Fruit fly (Drosophila melanogaster) whole organism, embryonic: ENCODE measurements around the gene CG17154.
A peak's percentile ranks its signal among the peaks of the same experiment; 100 is the strongest.

Source experiments
- Atf-2 ChIP-seq: fragments of 200-800 bp; sonication (Bioruptor generic); optimal IDR thresholded peaks from 2 replicates; lab custom pipeline; 2016; ENCODE audit warnings: missing biosample characterization, missing genetic modification characterization
- B-H1 ChIP-seq: fragments of 200-800 bp; sonication (Bioruptor generic); IDR thresholded peaks from 3 replicates; pipeline ENCODE4 v1.3.6; 2022; ENCODE audit warnings: missing biosample characterization, missing genetic modification characterization
- Blimp-1 ChIP-seq: fragments of 200-800 bp; sonication (Bioruptor generic); optimal IDR thresholded peaks from 3 replicates; lab custom pipeline; 2018; ENCODE audit warnings: missing biosample characterization, missing genetic modification characterization, mild to moderate bottlenecking, moderate library complexity, missing genetic modification reagents
- CG10431 ChIP-seq: fragments of 200-800 bp; sonication (Bioruptor generic); optimal IDR thresholded peaks from 3 replicates; lab custom pipeline; 2018; ENCODE audit warnings: missing biosample characterization, mild to moderate bottlenecking, missing genetic modification characterization
- CG11247 ChIP-seq: fragments of 200-800 bp; sonication (Bioruptor generic); IDR thresholded peaks from 2 replicates; pipeline ENCODE4 v1.3.6; 2022; ENCODE audit warnings: missing biosample characterization, missing genetic modification characterization
- CG13624 ChIP-seq: fragments of 200-800 bp; sonication (Bioruptor generic); optimal IDR thresholded peaks from 2 replicates; lab custom pipeline; 2016; ENCODE audit warnings: missing biosample characterization, missing genetic modification characterization
- CG14441 ChIP-seq: fragments of 200-800 bp; sonication (Bioruptor generic); IDR thresholded peaks from 2 replicates; pipeline ENCODE4 v1.3.6; 2022; ENCODE audit warnings: missing biosample characterization, missing genetic modification characterization
- CG15073 ChIP-seq: fragments of 200-800 bp; sonication (Bioruptor generic); optimal IDR thresholded peaks from 2 replicates; lab custom pipeline; 2016; ENCODE audit warnings: missing biosample characterization, missing genetic modification characterization
- CG18262 ChIP-seq: fragments of 200-800 bp; optimal IDR thresholded peaks from 3 replicates; lab custom pipeline; 2019; ENCODE audit warnings: missing biosample characterization, mild to moderate bottlenecking, missing genetic modification characterization, moderate library complexity
- CG2120 ChIP-seq: fragments of 200-800 bp; sonication (Bioruptor generic); optimal IDR thresholded peaks from 3 replicates; lab custom pipeline; 2016; ENCODE audit warnings: missing biosample characterization, missing genetic modification characterization
- CG2129 ChIP-seq: fragments of 200-800 bp; sonication (Bioruptor generic); IDR thresholded peaks from 2 replicates; pipeline ENCODE4 v1.3.6; 2022; ENCODE audit warnings: missing biosample characterization, missing genetic modification characterization; ENCODE audit not compliant: partially characterized antibody
- CG30403 ChIP-seq: fragments of 200-800 bp; sonication (Bioruptor generic); optimal IDR thresholded peaks from 3 replicates; lab custom pipeline; 2016; ENCODE audit warnings: missing biosample characterization, missing genetic modification characterization
- CG3163 ChIP-seq: fragments of 200-800 bp; sonication (Bioruptor generic); optimal IDR thresholded peaks from 3 replicates; lab custom pipeline; 2016; ENCODE audit warnings: missing biosample characterization, missing genetic modification characterization
- CG4820 ChIP-seq: fragments of 200-800 bp; sonication (Bioruptor generic); optimal IDR thresholded peaks from 3 replicates; lab custom pipeline; 2016; ENCODE audit warnings: missing biosample characterization, missing genetic modification characterization
- CG6765 ChIP-seq: fragments of 200-800 bp; sonication (Bioruptor generic); optimal IDR thresholded peaks from 3 replicates; lab custom pipeline; 2017; ENCODE audit warnings: missing biosample characterization, mild to moderate bottlenecking, missing genetic modification characterization
- CG6813 ChIP-seq: fragments of 200-800 bp; sonication (Bioruptor generic); optimal IDR thresholded peaks from 2 replicates; lab custom pipeline; 2017; ENCODE audit warnings: missing biosample characterization, missing genetic modification characterization, mild to moderate bottlenecking, moderate library complexity, missing genetic modification reagents
- CG8765 ChIP-seq: fragments of 200-800 bp; sonication (Bioruptor generic); IDR thresholded peaks from 2 replicates; pipeline ENCODE4 v1.3.6; 2022; ENCODE audit warnings: missing biosample characterization, missing genetic modification characterization
- Doc3 ChIP-seq: fragments of 200-800 bp; sonication (Bioruptor generic); IDR thresholded peaks from 3 replicates; pipeline ENCODE4 v1.3.6; 2022; ENCODE audit warnings: missing biosample characterization, missing genetic modification characterization; ENCODE audit not compliant: partially characterized antibody
- E2f1 ChIP-seq: fragments of 200-800 bp; sonication (Bioruptor generic); IDR thresholded peaks from 2 replicates; pipeline ENCODE4 v1.3.6; 2022; ENCODE audit warnings: missing biosample characterization, missing genetic modification characterization
- Elba2 ChIP-seq: fragments of 200-800 bp; sonication (Bioruptor generic); optimal IDR thresholded peaks from 3 replicates; lab custom pipeline; 2016; ENCODE audit warnings: missing biosample characterization, missing genetic modification characterization
- HLH4C ChIP-seq: fragments of 200-800 bp; sonication (Bioruptor generic); IDR thresholded peaks from 3 replicates; pipeline ENCODE4 v1.3.6; 2022; ENCODE audit warnings: missing biosample characterization, missing genetic modification characterization; ENCODE audit not compliant: partially characterized antibody
- Hr3 ChIP-seq: fragments of 200-800 bp; sonication (Bioruptor generic); optimal IDR thresholded peaks from 3 replicates; lab custom pipeline; 2016; ENCODE audit warnings: missing biosample characterization, missing genetic modification characterization
- Jarid2 ChIP-seq: fragments of 200-800 bp; sonication (Bioruptor generic); optimal IDR thresholded peaks from 3 replicates; lab custom pipeline; 2017; ENCODE audit warnings: mild to moderate bottlenecking, missing biosample characterization, missing genetic modification reagents, missing genetic modification characterization
- MTF-1 ChIP-seq: fragments of 200-800 bp; sonication (Bioruptor generic); optimal IDR thresholded peaks from 2 replicates; lab custom pipeline; 2018; ENCODE audit warnings: missing biosample characterization, mild to moderate bottlenecking, missing genetic modification characterization, borderline replicate concordance
- Mrtf ChIP-seq: fragments of 200-800 bp; sonication (Bioruptor generic); IDR thresholded peaks from 3 replicates; pipeline ENCODE4 v1.3.6; 2022; ENCODE audit warnings: missing biosample characterization, missing genetic modification characterization
- Nf-YA ChIP-seq: fragments of 200-800 bp; sonication (Bioruptor generic); IDR thresholded peaks from 2 replicates; pipeline ENCODE4 v1.3.6; 2022; ENCODE audit warnings: missing biosample characterization, missing genetic modification characterization
- Nf-YB ChIP-seq: fragments of 200-800 bp; sonication (Bioruptor generic); optimal IDR thresholded peaks from 3 replicates; lab custom pipeline; 2019; ENCODE audit warnings: missing biosample characterization, mild to moderate bottlenecking, missing genetic modification characterization, moderate library complexity
- Opbp ChIP-seq: fragments of 200-800 bp; sonication (Bioruptor generic); IDR thresholded peaks from 3 replicates; pipeline ENCODE4 v1.3.6; 2022; ENCODE audit warnings: missing biosample characterization, missing genetic modification characterization; ENCODE audit not compliant: partially characterized antibody
- Rfx ChIP-seq: fragments of 200-800 bp; sonication (Bioruptor generic); IDR thresholded peaks from 2 replicates; pipeline ENCODE4 v1.3.6; 2022; ENCODE audit warnings: missing biosample characterization, missing genetic modification characterization
- Side ChIP-seq: fragments of 200-800 bp; sonication (Bioruptor generic); optimal IDR thresholded peaks from 2 replicates; lab custom pipeline; 2016; ENCODE audit warnings: missing biosample characterization, missing genetic modification characterization
- Sry-δ ChIP-seq: fragments of 200-800 bp; sonication (Bioruptor generic); optimal IDR thresholded peaks from 2 replicates; lab custom pipeline; 2016; ENCODE audit warnings: missing biosample characterization, missing genetic modification characterization
- TFAM ChIP-seq: fragments of 200-800 bp; sonication (Bioruptor generic); optimal IDR thresholded peaks from 2 replicates; lab custom pipeline; 2017; ENCODE audit warnings: missing biosample characterization, missing genetic modification characterization, inconsistent platforms
- Trl ChIP-seq, 3 experiments: fragments of >200 bp in 2 of 3; fragments of 200-800 bp in 1 of 3; sonication (Bioruptor generic) in 1 of 3; optimal IDR thresholded peaks; 2 replicates in 1 of 3; 3 replicates in 2 of 3; lab custom pipeline; 2016 to 2017; ENCODE audit warnings: missing biosample characterization in 1 of 3, missing genetic modification characterization in 1 of 3
- ash1 ChIP-seq: fragments of 200-800 bp; sonication (Bioruptor generic); optimal IDR thresholded peaks from 2 replicates; lab custom pipeline; 2018; ENCODE audit warnings: missing biosample characterization, mild to moderate bottlenecking, missing genetic modification characterization
- bab2 ChIP-seq: fragments of 200-800 bp; sonication (Bioruptor generic); optimal IDR thresholded peaks from 2 replicates; lab custom pipeline; 2016; ENCODE audit warnings: missing biosample characterization, missing genetic modification characterization
- cato ChIP-seq: fragments of 200-800 bp; sonication (Bioruptor generic); optimal IDR thresholded peaks from 2 replicates; lab custom pipeline; 2016; ENCODE audit warnings: missing biosample characterization, missing genetic modification characterization, borderline replicate concordance
- chinmo ChIP-seq: fragments of 200-800 bp; sonication (Bioruptor generic); IDR thresholded peaks from 4 replicates; pipeline ENCODE4 v1.3.6; 2022; ENCODE audit warnings: missing biosample characterization, missing genetic modification characterization; ENCODE audit not compliant: partially characterized antibody
- dysf ChIP-seq: fragments of 200-800 bp; sonication (Bioruptor generic); IDR thresholded peaks from 3 replicates; pipeline ENCODE4 v1.3.6; 2022; ENCODE audit warnings: missing biosample characterization, missing genetic modification characterization
- ewg ChIP-seq: fragments of 200-800 bp; sonication (Bioruptor generic); optimal IDR thresholded peaks from 3 replicates; lab custom pipeline; 2017; ENCODE audit warnings: mild to moderate bottlenecking, missing biosample characterization, missing genetic modification reagents, missing genetic modification characterization
- gfzf ChIP-seq: fragments of 200-800 bp; sonication (Bioruptor generic); optimal IDR thresholded peaks from 2 replicates; lab custom pipeline; 2016; ENCODE audit warnings: missing biosample characterization, mild to moderate bottlenecking, missing genetic modification characterization, moderate library complexity
- gt ChIP-seq: fragments of 200-800 bp; sonication (Bioruptor generic); IDR thresholded peaks from 2 replicates; pipeline ENCODE4 v1.3.6; 2022; ENCODE audit warnings: missing biosample characterization, missing genetic modification characterization
- kah ChIP-seq: fragments of 200-800 bp; sonication (Bioruptor generic); optimal IDR thresholded peaks from 2 replicates; lab custom pipeline; 2018; ENCODE audit warnings: missing biosample characterization, mild to moderate bottlenecking, missing genetic modification characterization
- onecut ChIP-seq: fragments of 200-800 bp; sonication (Bioruptor generic); IDR thresholded peaks from 2 replicates; pipeline ENCODE4 v1.3.6; 2022; ENCODE audit warnings: missing biosample characterization, missing genetic modification characterization
- pfk ChIP-seq: fragments of 200-800 bp; sonication (Bioruptor generic); optimal IDR thresholded peaks from 2 replicates; lab custom pipeline; 2018; ENCODE audit warnings: missing biosample characterization, mild to moderate bottlenecking, missing genetic modification characterization, moderate library complexity
- phol ChIP-seq: fragments of 200-800 bp; sonication (Bioruptor generic); optimal IDR thresholded peaks from 3 replicates; lab custom pipeline; 2018; ENCODE audit warnings: missing biosample characterization, mild to moderate bottlenecking, missing genetic modification characterization, moderate library complexity
- ro ChIP-seq: fragments of 200-800 bp; sonication (Bioruptor generic); IDR thresholded peaks from 2 replicates; pipeline ENCODE4 v1.3.6; 2022; ENCODE audit warnings: missing biosample characterization, missing genetic modification characterization
- sob ChIP-seq: fragments of 200-800 bp; sonication (Bioruptor generic); IDR thresholded peaks from 2 replicates; pipeline ENCODE4 v1.3.6; 2022; ENCODE audit warnings: missing biosample characterization, missing genetic modification characterization
- ssp ChIP-seq: fragments of 200-800 bp; sonication (Bioruptor generic); IDR thresholded peaks from 2 replicates; pipeline ENCODE4 v1.3.6; 2022; ENCODE audit warnings: missing biosample characterization, missing genetic modification characterization
- vvl ChIP-seq: fragments of 200-800 bp; sonication (Bioruptor generic); IDR thresholded peaks from 2 replicates; pipeline ENCODE4 v1.3.6; 2022; ENCODE audit warnings: missing biosample characterization, missing genetic modification characterization
- z ChIP-seq: fragments of 200-800 bp; sonication (Bioruptor generic); IDR thresholded peaks from 3 replicates; pipeline ENCODE4 v1.3.6; 2022; ENCODE audit warnings: missing biosample characterization, missing genetic modification characterization

The CG17154 gene

DNA sequence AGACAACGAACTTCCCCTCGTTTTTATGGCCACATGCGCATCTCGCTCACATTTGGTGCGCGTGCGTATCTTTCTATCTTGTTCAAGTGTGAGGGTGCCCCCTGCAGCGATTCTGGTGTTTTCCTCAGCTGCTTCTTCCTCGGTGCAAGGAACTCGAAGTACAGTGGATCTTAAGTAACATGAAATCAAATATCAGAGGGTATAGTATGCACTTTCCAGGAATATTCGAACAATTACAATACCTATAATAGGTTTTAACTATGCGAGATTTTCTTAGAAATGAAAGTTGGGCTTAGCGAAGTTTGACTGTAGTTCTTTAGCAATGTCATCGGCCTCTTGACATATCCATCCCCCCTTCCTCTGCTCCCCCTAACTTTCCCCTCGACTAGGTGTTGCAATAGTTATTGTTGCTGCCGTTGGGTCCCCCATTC, 25.6 kb upstream of the CG17154 start (continued):
- TF ChIP-seq gfzf (GFP tag; lab: Kevin White, UChicago) (no peak), HLH4C (GFP tag; lab: Robert Waterston, UW) (no peak), z (peak; percentile 64; the same call in 2 of the 3 replicates), bab2 (peak; percentile 17), CG10431 (no peak), Rfx (no peak), TFAM (GFP tag; lab: Kevin White, UChicago) (peak; percentile 5), B-H1 (GFP tag; lab: Robert Waterston, UW) (no peak; the same call in 2 of the 3 replicates), Side (GFP tag; lab: Kevin White, UChicago) (peak; percentile 65), CG6765 (GFP tag; lab: Kevin White, UChicago) (no peak), dysf (peak; percentile 32; the same call in 1 of the 3 replicates), chinmo (GFP tag; lab: Robert Waterston, UW) (no peak), CG15073 (GFP tag; lab: Kevin White, UChicago) (no peak), cato (GFP tag; lab: Kevin White, UChicago) (peak; percentile 14), Opbp (GFP tag; lab: Robert Waterston, UW) (no peak), Trl (optimal IDR thresholded peaks at IDR 0.05; lab: Kevin White, UChicago) (no peak), Trl (GFP tag; optimal IDR thresholded peaks at IDR 0.05; lab: Kevin White, UChicago) (peak; percentile 60), gt (GFP tag; lab: Robert Waterston, UW) (peak; percentile 49; the same call in 1 of the 2 replicates), CG18262 (peak; percentile 57), Nf-YB (GFP tag; lab: Kevin White, UChicago) (peak; percentile 24), Hr3 (GFP tag; lab: Kevin White, UChicago) (no peak), sob (peak; percentile 35; the same call in 1 of the 2 replicates), Doc3 (GFP tag; lab: Robert Waterston, UW) (no peak), Sry-δ (GFP tag; lab: Kevin White, UChicago) (peak; percentile 10), E2f1 (no peak), ash1 (GFP tag; lab: Kevin White, UChicago) (no peak), Atf-2 (GFP tag; lab: Kevin White, UChicago) (peak; percentile 43), Nf-YA (GFP tag; lab: Robert Waterston, UW) (no peak), ewg (no peak), CG6813 (peak; percentile 32), vvl (GFP tag; lab: Robert Waterston, UW) (peak; percentile 78), ro (no peak; the same call in 1 of the 2 replicates), Blimp-1 (GFP tag; lab: Kevin White, UChicago) (peak; percentile 44), CG2120 (GFP tag; lab: Kevin White, UChicago) (no peak), phol (tag; lab: Kevin White, UChicago) (peak; percentile 52), kah (no peak), pfk (GFP tag; lab: Kevin White, UChicago) (no peak), Jarid2 (GFP tag; lab: Kevin White, UChicago) (no peak), MTF-1 (no peak), onecut (GFP tag; lab: Robert Waterston, UW) (peak; percentile 48), CG8765 (GFP tag; lab: Robert Waterston, UW) (peak; percentile 92), ssp (GFP tag; lab: Robert Waterston, UW) (peak; percentile 78), CG14441 (GFP tag; lab: Robert Waterston, UW) (0 out of 2 replicates have a peak, but pooled peaks have one; percentile 21), CG4820 (peak; percentile 57), CG13624 (GFP tag; lab: Kevin White, UChicago) (no peak), Elba2 (GFP tag; lab: Kevin White, UChicago) (no peak), CG2129 (no peak), CG3163 (GFP tag; lab: Kevin White, UChicago) (no peak), Mrtf (GFP tag; lab: Robert Waterston, UW) (no peak), CG11247 (GFP tag; lab: Robert Waterston, UW) (peak; percentile 53; the same call in 1 of the 2 replicates), CG30403 (GFP tag; lab: Kevin White, UChicago) (peak; percentile 32)
